Worm (Caenorhabditis elegans) whole organism, young adult: ENCODE measurements around the gene helq-1.

ENCODE experiments used
- B0336.3 ChIP-seq: fragments of 200-800 bp; sonication (Bioruptor generic); IDR thresholded peaks from 2 replicates; pipeline ENCODE4 v1.3.6; 2022; ENCODE audit warnings: missing genetic modification characterization, missing compliant biosample characterization
- C06A6.2 ChIP-seq: fragments of 200-800 bp; sonication (Bioruptor generic); conservative IDR thresholded peaks from 2 replicates; pipeline ENCODE4 v1.3.6; 2022; ENCODE audit warnings: missing genetic modification characterization, missing compliant biosample characterization
- C17E4.6 ChIP-seq: fragments of 200-800 bp; sonication (Bioruptor generic); IDR thresholded peaks from 2 replicates; pipeline ENCODE4 v1.3.6; 2022; ENCODE audit warnings: missing genetic modification reagents, missing genetic modification characterization, missing compliant biosample characterization
- F10E7.11 ChIP-seq: sonication (generic microtip); optimal IDR thresholded peaks from 2 replicates; lab custom pipeline; 2017; ENCODE audit warnings: mild to moderate bottlenecking, missing genetic modification characterization, moderate library complexity, missing compliant biosample characterization
- F23B12.7 ChIP-seq: sonication (generic microtip); optimal IDR thresholded peaks from 2 replicates; lab custom pipeline; 2017; ENCODE audit warnings: missing genetic modification characterization, mild to moderate bottlenecking, missing compliant biosample characterization, antibody characterized with exemption, moderate library complexity; ENCODE audit not compliant: insufficient read depth
- F49E8.2 ChIP-seq: sonication (generic microtip); optimal IDR thresholded peaks from 3 replicates; lab custom pipeline; 2017; ENCODE audit warnings: missing genetic modification characterization, mild to moderate bottlenecking, missing compliant biosample characterization, antibody characterized with exemption, moderate library complexity; ENCODE audit not compliant: insufficient read depth
- F52B5.7 ChIP-seq: sonication (generic microtip); optimal IDR thresholded peaks from 2 replicates; lab custom pipeline; 2016; ENCODE audit warnings: mild to moderate bottlenecking, missing genetic modification characterization, missing compliant biosample characterization
- T07F8.4 ChIP-seq: sonication (generic microtip); optimal IDR thresholded peaks from 2 replicates; lab custom pipeline; 2016; ENCODE audit warnings: mild to moderate bottlenecking, missing genetic modification characterization, moderate library complexity, missing compliant biosample characterization
- Y53F4B.3 ChIP-seq: fragments of 200-800 bp; sonication (Bioruptor generic); IDR thresholded peaks from 2 replicates; pipeline ENCODE4 v1.3.6; 2022; ENCODE audit warnings: missing genetic modification reagents, missing genetic modification characterization, missing compliant biosample characterization
- Y53G8AR.9 ChIP-seq: fragments of 200-800 bp; sonication (Bioruptor generic); conservative IDR thresholded peaks from 2 replicates; pipeline ENCODE4 v1.3.6; 2022; ENCODE audit warnings: missing genetic modification reagents, missing genetic modification characterization, missing compliant biosample characterization
- Y79H2A.3 ChIP-seq: fragments of 200-800 bp; sonication (Bioruptor generic); conservative IDR thresholded peaks from 2 replicates; pipeline ENCODE4 v1.3.6; 2022; ENCODE audit warnings: missing genetic modification reagents, missing genetic modification characterization, missing compliant biosample characterization
- Y95B8A.8 ChIP-seq: fragments of 200-800 bp; sonication (Bioruptor generic); IDR thresholded peaks from 2 replicates; pipeline ENCODE4 v1.3.6; 2022; ENCODE audit warnings: missing genetic modification reagents, missing genetic modification characterization, missing compliant biosample characterization
- ZK185.1 ChIP-seq: sonication (generic microtip); optimal IDR thresholded peaks from 2 replicates; lab custom pipeline; 2016; ENCODE audit warnings: mild to moderate bottlenecking, missing genetic modification characterization, missing compliant biosample characterization; ENCODE audit not compliant: poor library complexity, severe bottlenecking
- atf-7 ChIP-seq: sonication (generic microtip); optimal IDR thresholded peaks from 2 replicates; lab custom pipeline; 2017; ENCODE audit warnings: mild to moderate bottlenecking, missing genetic modification characterization, missing compliant biosample characterization
- attf-6 ChIP-seq: fragments of 200-800 bp; sonication (Bioruptor generic); IDR thresholded peaks from 2 replicates; pipeline ENCODE4 v1.3.6; 2022; ENCODE audit warnings: missing genetic modification reagents, missing genetic modification characterization, missing compliant biosample characterization
- cebp-1 ChIP-seq, 2 experiments: fragments of 200-800 bp in 1 of 2; sonication (Bioruptor generic) in 1 of 2; sonication (generic microtip) in 1 of 2; IDR thresholded peaks in 1 of 2; optimal IDR thresholded peaks in 1 of 2; 2 replicates each; pipeline versions ENCODE4 v1.3.6 to Lab custom; 2017 to 2022; ENCODE audit warnings: missing compliant biosample characterization in 2 of 2, missing genetic modification characterization in 2 of 2, mild to moderate bottlenecking in 1 of 2, missing genetic modification reagents in 1 of 2, moderate library complexity in 1 of 2
- ceh-100 ChIP-seq: fragments of 200-800 bp; sonication (Bioruptor generic); IDR thresholded peaks from 2 replicates; pipeline ENCODE4 v1.3.6; 2022; ENCODE audit warnings: missing genetic modification reagents, missing genetic modification characterization, missing compliant biosample characterization
- ceh-79 ChIP-seq: sonication (generic microtip); optimal IDR thresholded peaks from 2 replicates; lab custom pipeline; 2017; ENCODE audit warnings: mild to moderate bottlenecking, missing genetic modification characterization, missing compliant biosample characterization
- die-1 ChIP-seq: sonication (generic microtip); optimal IDR thresholded peaks from 2 replicates; lab custom pipeline; 2016; ENCODE audit warnings: missing genotype, mild to moderate bottlenecking, missing genetic modification characterization, missing compliant biosample characterization
- dox-1 ChIP-seq: fragments of 200-800 bp; sonication (Bioruptor generic); IDR thresholded peaks from 2 replicates; pipeline ENCODE4 v1.3.6; 2022; ENCODE audit warnings: missing genetic modification reagents, missing genetic modification characterization, missing compliant biosample characterization
- egl-44 ChIP-seq: fragments of 200-800 bp; sonication (Bioruptor generic); IDR thresholded peaks from 2 replicates; pipeline ENCODE4 v1.3.6; 2022; ENCODE audit warnings: missing genetic modification reagents, missing genetic modification characterization, missing compliant biosample characterization
- egrh-3 ChIP-seq: fragments of 200-800 bp; sonication (Bioruptor generic); IDR thresholded peaks from 2 replicates; pipeline ENCODE4 v1.3.6; 2022; ENCODE audit warnings: missing genetic modification reagents, missing genetic modification characterization, missing compliant biosample characterization
- ekl-4 ChIP-seq: fragments of 200-800 bp; sonication (Bioruptor generic); IDR thresholded peaks from 2 replicates; pipeline ENCODE4 v1.3.6; 2022; ENCODE audit warnings: missing genetic modification reagents, missing genetic modification characterization, missing compliant biosample characterization
- hlh-12 ChIP-seq: sonication (generic microtip); optimal IDR thresholded peaks from 2 replicates; lab custom pipeline; 2016; ENCODE audit warnings: missing genetic modification characterization, missing compliant biosample characterization
- hlh-26 ChIP-seq: fragments of 200-800 bp; sonication (Bioruptor generic); conservative IDR thresholded peaks from 2 replicates; pipeline ENCODE4 v1.3.6; 2022; ENCODE audit warnings: missing genetic modification reagents, missing genetic modification characterization, missing compliant biosample characterization
- hmg-20 ChIP-seq: fragments of 200-800 bp; sonication (Bioruptor generic); IDR thresholded peaks from 2 replicates; pipeline ENCODE4 v1.3.6; 2022; ENCODE audit warnings: missing genetic modification reagents, missing genetic modification characterization, missing compliant biosample characterization
- hrde-1 ChIP-seq: sonication (generic microtip); optimal IDR thresholded peaks from 2 replicates; lab custom pipeline; 2016; ENCODE audit warnings: missing genetic modification characterization, mild to moderate bottlenecking, missing compliant biosample characterization, moderate library complexity, missing genotype, missing genetic modification reagents, borderline replicate concordance
- let-526 ChIP-seq: fragments of 200-800 bp; sonication (Bioruptor generic); IDR thresholded peaks from 2 replicates; pipeline ENCODE4 v1.3.6; 2022; ENCODE audit warnings: missing genetic modification reagents, missing genetic modification characterization, missing compliant biosample characterization
- lsl-1 ChIP-seq: fragments of 200-800 bp; sonication (Bioruptor generic); optimal IDR thresholded peaks from 2 replicates; lab custom pipeline; 2018; ENCODE audit warnings: mild to moderate bottlenecking, missing genetic modification characterization, moderate library complexity, missing compliant biosample characterization
- madf-10 ChIP-seq: sonication (generic microtip); optimal IDR thresholded peaks from 2 replicates; lab custom pipeline; 2016; ENCODE audit warnings: mild to moderate bottlenecking, missing genetic modification characterization, missing compliant biosample characterization
- madf-3 ChIP-seq: fragments of 200-800 bp; sonication (Bioruptor generic); IDR thresholded peaks from 2 replicates; pipeline ENCODE4 v1.3.6; 2022; ENCODE audit warnings: missing genetic modification reagents, missing genetic modification characterization, missing compliant biosample characterization
- mcd-1 ChIP-seq: fragments of 200-800 bp; sonication (Bioruptor generic); IDR thresholded peaks from 2 replicates; pipeline ENCODE4 v1.3.6; 2022; ENCODE audit warnings: missing genetic modification reagents, missing genetic modification characterization, missing compliant biosample characterization
- mel-28 ChIP-seq: sonication (generic microtip); optimal IDR thresholded peaks from 2 replicates; lab custom pipeline; 2016; ENCODE audit warnings: borderline replicate concordance, mild to moderate bottlenecking, missing genetic modification characterization, missing compliant biosample characterization
- mxl-1 ChIP-seq: sonication (generic microtip); optimal IDR thresholded peaks from 2 replicates; lab custom pipeline; 2016; ENCODE audit warnings: missing genetic modification characterization, missing compliant biosample characterization
- nhr-179 ChIP-seq: sonication (generic microtip); optimal IDR thresholded peaks from 2 replicates; lab custom pipeline; 2016; ENCODE audit warnings: mild to moderate bottlenecking, missing genetic modification characterization, missing compliant biosample characterization
- nhr-27 ChIP-seq: fragments of 200-800 bp; sonication (Bioruptor generic); optimal IDR thresholded peaks from 2 replicates; lab custom pipeline; 2018; ENCODE audit warnings: mild to moderate bottlenecking, missing genetic modification characterization, moderate library complexity, missing compliant biosample characterization
- nhr-80 ChIP-seq: sonication (generic microtip); optimal IDR thresholded peaks from 2 replicates; lab custom pipeline; 2016; ENCODE audit warnings: missing genetic modification characterization, missing compliant biosample characterization
- rpc-1 ChIP-seq, 2 experiments: fragments of 150-350 bp in 1 of 2; sonication (generic microtip) in 1 of 2; optimal IDR thresholded peaks; 2 replicates each; lab custom pipeline; 2014 to 2018; ENCODE audit warnings: missing biosample characterization in 1 of 2, missing genetic modification characterization in 1 of 2, missing genetic modification reagents in 1 of 2, missing genotype in 1 of 2
- tlf-1 ChIP-seq: fragments of 200-800 bp; sonication (Bioruptor generic); optimal IDR thresholded peaks from 2 replicates; lab custom pipeline; 2018; ENCODE audit warnings: mild to moderate bottlenecking, missing genetic modification characterization, missing compliant biosample characterization
- unc-62 ChIP-seq: fragments of 150-350 bp; optimal IDR thresholded peaks from 2 replicates; lab custom pipeline; 2014; ENCODE audit warnings: missing biosample characterization, missing genetic modification reagents, missing genetic modification characterization
- zfh-2 ChIP-seq: fragments of 200-800 bp; sonication (Bioruptor generic); conservative IDR thresholded peaks from 2 replicates; pipeline ENCODE4 v1.3.6; 2022; ENCODE audit warnings: missing genetic modification reagents, missing genetic modification characterization, missing compliant biosample characterization
- ztf-26 ChIP-seq: sonication (generic microtip); optimal IDR thresholded peaks from 2 replicates; lab custom pipeline; 2017; ENCODE audit warnings: missing genetic modification characterization, missing compliant biosample characterization

Gene helq-1

DNA sequence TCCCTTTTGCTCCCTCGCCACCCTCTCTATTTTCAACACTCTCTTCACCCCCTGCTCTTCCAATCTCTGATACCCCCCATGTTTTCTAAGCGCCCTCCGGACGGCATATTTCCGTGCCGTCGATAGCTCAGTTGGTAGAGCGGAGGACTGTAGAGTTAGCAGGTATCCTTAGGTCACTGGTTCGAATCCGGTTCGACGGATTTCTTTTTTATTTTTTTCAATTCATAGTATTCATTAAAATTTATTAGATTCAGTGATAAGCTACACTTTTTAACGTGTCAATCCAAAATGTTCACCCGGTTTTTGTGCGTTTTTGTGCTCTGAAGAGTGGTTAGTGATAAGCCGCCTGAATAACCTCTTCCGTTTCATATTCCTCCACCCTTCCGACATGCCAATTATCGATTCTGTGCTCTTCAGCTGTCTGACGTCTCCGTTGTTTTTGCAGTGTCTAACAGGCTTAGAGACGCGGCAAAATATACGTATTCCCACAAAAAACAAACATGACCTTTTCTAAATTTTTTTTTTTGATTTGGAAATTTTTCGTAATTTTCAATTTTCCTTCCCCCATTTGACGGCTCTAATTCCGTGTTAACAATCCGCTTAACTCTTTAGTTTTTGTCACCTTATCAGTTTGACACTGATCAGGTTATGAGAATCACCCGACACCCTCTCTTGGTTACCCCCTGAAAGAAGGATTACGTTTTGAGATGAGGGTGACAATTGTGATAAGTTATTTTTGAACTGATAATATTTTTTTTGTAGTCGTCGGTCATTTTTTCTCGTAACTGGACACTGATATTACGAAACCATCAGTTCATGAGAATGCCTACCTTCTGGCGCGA is 51.4 kb downstream of the helq-1 start (continued):
- 0 out of 2 replicates have a peak, but pooled peaks have one; percentile 11 for TF ChIP-seq cebp-1 (GFP tag; IDR thresholded peaks at IDR 0.05; lab: Robert Waterston, UW)
- peak; percentile 10 for TF ChIP-seq cebp-1 (tag; optimal IDR thresholded peaks at IDR 0.05; lab: Kevin White, UChicago)
- no peak for TF ChIP-seq C17E4.6 (GFP tag; lab: Robert Waterston, UW)
- peak; percentile 63 for TF ChIP-seq mcd-1 (GFP tag; lab: Robert Waterston, UW)
- TF ChIP-seq Y95B8A.8 (GFP tag; lab: Robert Waterston, UW) = no peak
- peak; percentile 61 for TF ChIP-seq rpc-1 (optimal IDR thresholded peaks at IDR 0.05; lab: Kevin White, UChicago)
- TF ChIP-seq rpc-1 (tag; optimal IDR thresholded peaks at IDR 0.05; lab: Kevin White, UChicago) = peak; percentile 81
- TF ChIP-seq B0336.3 = peak; percentile 69
- no peak for TF ChIP-seq nhr-27 (tag; lab: Kevin White, UChicago)
- peak; percentile 49; the same call in 1 of the 2 replicates for TF ChIP-seq zfh-2 (GFP tag; lab: Robert Waterston, UW)
- no peak for TF ChIP-seq F49E8.2 (tag; lab: Kevin White, UChicago)
- no peak for TF ChIP-seq nhr-179
- TF ChIP-seq ceh-79 (tag; lab: Kevin White, UChicago) = no peak
- peak; percentile 76 for TF ChIP-seq dox-1 (GFP tag; lab: Robert Waterston, UW)
- TF ChIP-seq ekl-4 (GFP tag; lab: Robert Waterston, UW) = peak; percentile 43; the same call in 1 of the 2 replicates
- no peak for TF ChIP-seq hmg-20
- no peak for TF ChIP-seq Y53F4B.3 (GFP tag; lab: Robert Waterston, UW)
- TF ChIP-seq atf-7 (tag; lab: Kevin White, UChicago) = peak; percentile 28
- TF ChIP-seq die-1 = peak; percentile 67
- TF ChIP-seq mel-28 (tag; lab: Kevin White, UChicago) = no peak
- TF ChIP-seq attf-6 (GFP tag; lab: Robert Waterston, UW) = no peak
- no peak for TF ChIP-seq Y79H2A.3 (GFP tag; lab: Robert Waterston, UW)
- no peak for TF ChIP-seq F52B5.7 (tag; lab: Kevin White, UChicago)
- peak; percentile 27 for TF ChIP-seq ZK185.1 (tag; lab: Kevin White, UChicago)
- no peak for TF ChIP-seq hlh-26
- no peak for TF ChIP-seq lsl-1 (GFP tag; lab: Kevin White, UChicago)
- TF ChIP-seq unc-62 (GFP tag; lab: Kevin White, UChicago) = no peak
- TF ChIP-seq nhr-80 (tag; lab: Kevin White, UChicago) = peak; percentile 93
- no peak for TF ChIP-seq egrh-3 (GFP tag; lab: Robert Waterston, UW)
- TF ChIP-seq ztf-26 (tag; lab: Kevin White, UChicago) = peak; percentile 34
- TF ChIP-seq tlf-1 (GFP tag; lab: Kevin White, UChicago) = no peak
- TF ChIP-seq T07F8.4 (tag; lab: Kevin White, UChicago) = peak; percentile 43
- peak; percentile 67 for TF ChIP-seq madf-10 (tag; lab: Kevin White, UChicago)
- TF ChIP-seq ceh-100 = no peak
- peak; percentile 14 for TF ChIP-seq F23B12.7 (tag; lab: Kevin White, UChicago)
- no peak for TF ChIP-seq hrde-1
- no peak for TF ChIP-seq C06A6.2
- no peak for TF ChIP-seq let-526
- peak; percentile 9 for TF ChIP-seq mxl-1 (tag; lab: Kevin White, UChicago)
- no peak for TF ChIP-seq hlh-12
- no peak for TF ChIP-seq madf-3 (GFP tag; lab: Robert Waterston, UW)
- 0 out of 2 replicates have a peak, but pooled peaks have one; percentile 28 for TF ChIP-seq Y53G8AR.9 (GFP tag; lab: Robert Waterston, UW)
- TF ChIP-seq egl-44 = 0 out of 2 replicates have a peak, but pooled peaks have one; percentile 30
- TF ChIP-seq F10E7.11 (tag; lab: Kevin White, UChicago) = no peak
